Worm (Caenorhabditis elegans) whole organism, L2 larva: ENCODE measurements around the gene C13F10.5.

Experiments
- C34F6.9 ChIP-seq: fragments of 150-350 bp; optimal IDR thresholded peaks from 2 replicates; lab custom pipeline; 2014; ENCODE audit warnings: missing biosample characterization, missing genetic modification characterization
- F13H6.1 ChIP-seq: sonication (generic microtip); optimal IDR thresholded peaks from 2 replicates; lab custom pipeline; 2016; ENCODE audit warnings: missing genetic modification characterization, missing compliant biosample characterization
- Y55F3AM.14 ChIP-seq: fragments of 200-800 bp; sonication (Bioruptor generic); optimal IDR thresholded peaks from 2 replicates; lab custom pipeline; 2018; ENCODE audit warnings: mild to moderate bottlenecking, missing genetic modification characterization, missing compliant biosample characterization
- ZK546.5 ChIP-seq: sonication (generic microtip); optimal IDR thresholded peaks from 2 replicates; lab custom pipeline; 2017; ENCODE audit warnings: missing biosample characterization, missing genetic modification characterization
- alr-1 ChIP-seq: fragments of 150-350 bp; optimal IDR thresholded peaks from 2 replicates; lab custom pipeline; 2014; ENCODE audit warnings: missing biosample characterization, missing genetic modification characterization
- aly-2 ChIP-seq: fragments of 150-350 bp; optimal IDR thresholded peaks from 2 replicates; lab custom pipeline; 2014; ENCODE audit warnings: missing biosample characterization, missing genetic modification characterization
- ama-1 ChIP-seq: fragments of 150-350 bp; optimal IDR thresholded peaks from 2 replicates; lab custom pipeline; 2018; ENCODE audit warnings: inconsistent platforms
- ceh-16 ChIP-seq: fragments of 150-350 bp; optimal IDR thresholded peaks from 2 replicates; lab custom pipeline; 2014; ENCODE audit warnings: missing biosample characterization, missing genetic modification characterization
- ceh-82 ChIP-seq: fragments of 150-350 bp; optimal IDR thresholded peaks from 2 replicates; lab custom pipeline; 2014; ENCODE audit warnings: missing biosample characterization, missing genetic modification characterization
- crh-2 ChIP-seq: sonication (generic microtip); optimal IDR thresholded peaks from 2 replicates; lab custom pipeline; 2017; ENCODE audit warnings: missing biosample characterization, missing genetic modification characterization
- dmd-4 ChIP-seq: sonication (generic microtip); optimal IDR thresholded peaks from 2 replicates; lab custom pipeline; 2017; ENCODE audit warnings: missing biosample characterization, missing genetic modification characterization
- egl-27 ChIP-seq: sonication (generic microtip); optimal IDR thresholded peaks from 3 replicates; lab custom pipeline; 2017; ENCODE audit warnings: missing biosample characterization, missing genetic modification reagents, missing genetic modification characterization
- elt-1 ChIP-seq: fragments of 150-350 bp; optimal IDR thresholded peaks from 2 replicates; lab custom pipeline; 2014; ENCODE audit warnings: missing biosample characterization, missing genetic modification characterization
- elt-3 ChIP-seq: sonication (generic microtip); optimal IDR thresholded peaks from 2 replicates; lab custom pipeline; 2017; ENCODE audit warnings: missing biosample characterization, missing genetic modification characterization
- fos-1 ChIP-seq: fragments of 150-350 bp; optimal IDR thresholded peaks from 2 replicates; lab custom pipeline; 2014; ENCODE audit warnings: missing biosample characterization, missing genetic modification characterization
- gmeb-1 ChIP-seq: fragments of 150-350 bp; optimal IDR thresholded peaks from 2 replicates; lab custom pipeline; 2014; ENCODE audit warnings: missing biosample characterization, missing genetic modification characterization
- lin-11 ChIP-seq: fragments of 150-350 bp; sonication (generic microtip); optimal IDR thresholded peaks from 2 replicates; lab custom pipeline; 2014; ENCODE audit warnings: missing biosample characterization, missing genetic modification characterization, inconsistent platforms, mixed read lengths
- lin-13 ChIP-seq: fragments of 150-350 bp; optimal IDR thresholded peaks from 2 replicates; lab custom pipeline; 2014; ENCODE audit warnings: missing biosample characterization, missing genetic modification reagents, missing genetic modification characterization
- lsy-2 ChIP-seq, 2 experiments: fragments of 150-350 bp in 1 of 2; sonication (generic microtip) in 1 of 2; optimal IDR thresholded peaks; 2 replicates each; lab custom pipeline; 2014 to 2017; ENCODE audit warnings: missing biosample characterization in 2 of 2, missing genetic modification characterization in 2 of 2
- mab-5 ChIP-seq: fragments of 150-350 bp; optimal IDR thresholded peaks from 2 replicates; lab custom pipeline; 2014; ENCODE audit warnings: missing biosample characterization, missing genetic modification characterization
- mbf-1 ChIP-seq: sonication (generic microtip); optimal IDR thresholded peaks from 2 replicates; lab custom pipeline; 2017; ENCODE audit warnings: missing biosample characterization, missing genetic modification characterization
- mdl-1 ChIP-seq, 2 experiments: fragments of 150-350 bp in 1 of 2; sonication (generic microtip) in 1 of 2; optimal IDR thresholded peaks; 2 replicates each; lab custom pipeline; 2017; ENCODE audit warnings: missing biosample characterization in 2 of 2, missing genetic modification characterization in 2 of 2
- nhr-11 ChIP-seq: fragments of 150-350 bp; optimal IDR thresholded peaks from 2 replicates; lab custom pipeline; 2014; ENCODE audit warnings: missing biosample characterization, missing genetic modification characterization
- nhr-12 ChIP-seq: fragments of 150-350 bp; optimal IDR thresholded peaks from 2 replicates; lab custom pipeline; 2014; ENCODE audit warnings: missing biosample characterization, missing genetic modification characterization
- nhr-129 ChIP-seq: fragments of 150-350 bp; optimal IDR thresholded peaks from 2 replicates; lab custom pipeline; 2014; ENCODE audit warnings: missing biosample characterization, missing genetic modification characterization
- nhr-21 ChIP-seq: fragments of 150-350 bp; optimal IDR thresholded peaks from 2 replicates; lab custom pipeline; 2014; ENCODE audit warnings: missing biosample characterization, missing genetic modification characterization
- nhr-23 ChIP-seq: fragments of 150-350 bp; optimal IDR thresholded peaks from 2 replicates; lab custom pipeline; 2014; ENCODE audit warnings: missing biosample characterization, missing genetic modification reagents, missing genetic modification characterization
- nhr-6 ChIP-seq: fragments of 150-350 bp; optimal IDR thresholded peaks from 2 replicates; lab custom pipeline; 2014; ENCODE audit warnings: missing biosample characterization, missing genetic modification characterization
- sem-4 ChIP-seq: fragments of 150-350 bp; optimal IDR thresholded peaks from 2 replicates; lab custom pipeline; 2014; ENCODE audit warnings: missing biosample characterization, missing genetic modification reagents, missing genetic modification characterization
- sma-3 ChIP-seq: sonication (generic microtip); optimal IDR thresholded peaks from 2 replicates; lab custom pipeline; 2016; ENCODE audit warnings: missing genetic modification reagents, missing genetic modification characterization, missing compliant biosample characterization
- sma-9 ChIP-seq, 2 experiments: fragments of 150-350 bp in 1 of 2; sonication (generic microtip) in 1 of 2; optimal IDR thresholded peaks; 2 replicates each; lab custom pipeline; 2014 to 2016; ENCODE audit warnings: missing genetic modification characterization in 2 of 2, mild to moderate bottlenecking in 1 of 2, missing biosample characterization in 1 of 2, missing compliant biosample characterization in 1 of 2, missing genetic modification reagents in 1 of 2, moderate library complexity in 1 of 2
- snpc-4 ChIP-seq: fragments of 150-350 bp; optimal IDR thresholded peaks from 2 replicates; lab custom pipeline; 2014; ENCODE audit warnings: missing biosample characterization, missing genetic modification characterization
- unc-39 ChIP-seq: fragments of 150-350 bp; optimal IDR thresholded peaks from 2 replicates; lab custom pipeline; 2014; ENCODE audit warnings: missing biosample characterization, missing genetic modification characterization
- unc-55 ChIP-seq: fragments of 150-350 bp; sonication (generic microtip); optimal IDR thresholded peaks from 3 replicates; lab custom pipeline; 2014; ENCODE audit warnings: missing biosample characterization, missing genetic modification reagents, missing genetic modification characterization
- unc-62 ChIP-seq: fragments of 150-350 bp; optimal IDR thresholded peaks from 2 replicates; lab custom pipeline; 2014; ENCODE audit warnings: missing biosample characterization, missing genetic modification reagents, missing genetic modification characterization
- zag-1 ChIP-seq: fragments of 150-350 bp; optimal IDR thresholded peaks from 2 replicates; lab custom pipeline; 2014; ENCODE audit warnings: missing biosample characterization, missing genetic modification characterization
- ztf-1 ChIP-seq: fragments of 200-800 bp; sonication (Bioruptor generic); conservative IDR thresholded peaks from 2 replicates; pipeline ENCODE4 v1.3.6; 2022; ENCODE audit warnings: missing genetic modification characterization, missing compliant biosample characterization
- ztf-11 ChIP-seq: sonication (generic microtip); optimal IDR thresholded peaks from 2 replicates; lab custom pipeline; 2017; ENCODE audit warnings: missing biosample characterization, missing genetic modification characterization
- ztf-4 ChIP-seq: fragments of 150-350 bp; optimal IDR thresholded peaks from 2 replicates; lab custom pipeline; 2014; ENCODE audit warnings: missing biosample characterization, missing genetic modification characterization

The C13F10.5 gene

ce11 chrV:7224353-7224752 lies 5.5 kb upstream of the C13F10.5 start:
- TF ChIP-seq elt-3 (tag; lab: Kevin White, UChicago): no peak
- TF ChIP-seq, all 48 proteins: peak for 0

- TF ChIP-seq mbf-1 (tag; lab: Kevin White, UChicago) (no peak), fos-1 (tag; lab: Kevin White, UChicago) (no peak), ztf-4 (no peak), nhr-11 (no peak), elt-1 (tag; lab: Kevin White, UChicago) (no peak), sem-4 (no peak), aly-2 (tag; lab: Kevin White, UChicago) (no peak), gmeb-1 (tag; lab: Kevin White, UChicago) (no peak), ZK546.5 (tag; lab: Kevin White, UChicago) (no peak), Y55F3AM.14 (no peak), C34F6.9 (peak; percentile 45), mdl-1 (tag; optimal IDR thresholded peaks at IDR 0.05; lab: Kevin White, UChicago) (no peak), lin-13 (GFP tag; lab: Kevin White, UChicago) (no peak), crh-2 (tag; lab: Kevin White, UChicago) (no peak), nhr-12 (tag; lab: Kevin White, UChicago) (no peak), lsy-2 (tag; optimal IDR thresholded peaks at IDR 0.05; lab: Kevin White, UChicago) (no peak), ztf-11 (tag; lab: Kevin White, UChicago) (no peak), ama-1 (no peak), unc-39 (tag; lab: Kevin White, UChicago) (no peak), sma-3 (GFP tag; lab: Kevin White, UChicago) (no peak), mab-5 (tag; lab: Kevin White, UChicago) (peak; percentile 48), unc-62 (GFP tag; lab: Kevin White, UChicago) (no peak), unc-55 (peak; percentile 16), alr-1 (no peak), nhr-129 (tag; lab: Kevin White, UChicago) (peak; percentile 2), ceh-82 (tag; lab: Kevin White, UChicago) (no peak), ztf-1 (GFP tag; lab: Robert Waterston, UW) (no peak), snpc-4 (tag; lab: Kevin White, UChicago) (no peak)
Observed at ce11 chrV:7223941-7224340, 5.1 kb upstream of the C13F10.5 start, which contains the start of gene C13F10.1. C13F10.1 (plus strand) TSS chrV:7224078.

- TF ChIP-seq ama-1 (no peak), alr-1 (no peak), F13H6.1 (tag; lab: Kevin White, UChicago) (no peak), unc-55 (no peak), ceh-16 (tag; lab: Kevin White, UChicago) (no peak), elt-3 (tag; lab: Kevin White, UChicago) (no peak), nhr-21 (tag; lab: Kevin White, UChicago) (no peak), lin-13 (GFP tag; lab: Kevin White, UChicago) (no peak), mbf-1 (tag; lab: Kevin White, UChicago) (no peak), nhr-12 (tag; lab: Kevin White, UChicago) (no peak), mdl-1 (tag; optimal IDR thresholded peaks at IDR 0.05; lab: Kevin White, UChicago) (no peak), ztf-4 (no peak), dmd-4 (tag; lab: Kevin White, UChicago) (no peak), sem-4 (no peak), crh-2 (tag; lab: Kevin White, UChicago) (no peak), unc-62 (GFP tag; lab: Kevin White, UChicago) (no peak), nhr-129 (tag; lab: Kevin White, UChicago) (no peak), gmeb-1 (tag; lab: Kevin White, UChicago) (no peak), nhr-23 (tag; lab: Kevin White, UChicago) (no peak)
Observed at ce11 chrV:7223152-7223551, 4.3 kb upstream of the C13F10.5 start, which contains the start of gene C13F10.7. C13F10.7 (minus strand) TSS chrV:7223252.

- peak in 1 of 2 experiments; percentile 19 for TF ChIP-seq lsy-2 (tag; optimal IDR thresholded peaks at IDR 0.05; lab: Kevin White, UChicago)
- no peak for TF ChIP-seq ceh-82 (tag; lab: Kevin White, UChicago)
- peak; percentile 19 for TF ChIP-seq unc-55
- TF ChIP-seq fos-1 (tag; lab: Kevin White, UChicago): peak; percentile 5
- TF ChIP-seq, all 48 proteins: peak for 3
Observed at ce11 chrV:7220973-7221519, 2.2 kb upstream of the C13F10.5 start, which contains the start of the genes C13F10.8, C13F10.6 and kxd-1. C13F10.8 (minus strand) TSS chrV:7221023. C13F10.6 (minus strand) TSS chrV:7221039. kxd-1 (plus strand) TSS chrV:7221469.

ce11 chrV:7216016-7216415 lies 2.9 kb downstream of the C13F10.5 start:
- no peak for TF ChIP-seq nhr-6 (tag; lab: Kevin White, UChicago)
- TF ChIP-seq alr-1: no peak
- TF ChIP-seq mbf-1 (tag; lab: Kevin White, UChicago): no peak
- no peak for TF ChIP-seq ztf-4
- TF ChIP-seq F13H6.1 (tag; lab: Kevin White, UChicago): no peak
- no peak for TF ChIP-seq sma-9 (GFP tag; optimal IDR thresholded peaks at IDR 0.05; lab: Kevin White, UChicago)
- TF ChIP-seq sma-9 (tag; optimal IDR thresholded peaks at IDR 0.05; lab: Kevin White, UChicago): no peak
- no peak for TF ChIP-seq egl-27 (tag; lab: Kevin White, UChicago)
- no peak for TF ChIP-seq sem-4
- TF ChIP-seq C34F6.9: peak; percentile 12
- no peak for TF ChIP-seq sma-3 (GFP tag; lab: Kevin White, UChicago)
- TF ChIP-seq lin-11: no peak
- TF ChIP-seq unc-55: peak; percentile 47
- TF ChIP-seq zag-1: no peak
- no peak for TF ChIP-seq nhr-129 (tag; lab: Kevin White, UChicago)
- peak in 1 of 2 experiments; percentile 3 for TF ChIP-seq lsy-2 (tag; optimal IDR thresholded peaks at IDR 0.05; lab: Kevin White, UChicago)
